Worm (Caenorhabditis elegans) whole organism, L4/young adult: ENCODE results near the gene Y55F3BR.6.

ENCODE experiments used
- W03F9.2 ChIP-seq: fragments of 150-350 bp; optimal IDR thresholded peaks from 2 replicates; lab custom pipeline; 2014; ENCODE audit warnings: missing biosample characterization, missing genetic modification characterization
- dao-5 ChIP-seq: sonication (generic microtip); optimal IDR thresholded peaks from 2 replicates; lab custom pipeline; 2016; ENCODE audit warnings: missing genotype, missing genetic modification characterization, moderate library complexity, missing compliant biosample characterization
- him-1 ChIP-seq: sonication (generic microtip); optimal IDR thresholded peaks from 2 replicates; lab custom pipeline; 2016; ENCODE audit warnings: missing genotype, missing genetic modification reagents, missing genetic modification characterization, missing compliant biosample characterization

DNA sequence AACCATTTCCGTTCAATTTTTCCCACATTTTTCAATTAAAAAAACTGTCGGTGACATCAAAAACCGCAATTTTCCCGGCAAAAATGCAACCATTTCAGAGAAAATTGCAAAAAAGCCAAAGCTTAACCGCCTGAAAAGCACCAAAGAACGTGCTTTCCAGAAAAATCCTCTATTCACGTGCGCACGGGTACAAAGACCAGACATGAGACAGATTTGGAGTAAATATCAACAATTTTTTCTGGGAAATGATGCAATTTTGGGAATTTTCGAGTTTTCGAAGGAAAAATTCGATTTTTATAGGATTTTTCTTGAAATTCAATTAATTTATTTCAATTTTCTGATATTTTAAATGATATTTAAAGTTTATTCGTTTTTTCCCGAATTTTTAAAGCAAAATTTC is 12.8 kb downstream of the Y55F3BR.6 start:
- TF ChIP-seq W03F9.2: no peak
- TF ChIP-seq him-1 (tag; lab: Kevin White, UChicago): no peak
- no peak for TF ChIP-seq dao-5 (tag; lab: Kevin White, UChicago)
